Fruit fly (Drosophila melanogaster): ENCODE measurements around the gene CG14434.

dm6 chrX:6871746-6872145 is 4.8 kb upstream of the CG14434 start:
- TF ChIP-seq bab1 (GFP tag; optimal IDR thresholded peaks at IDR 0.05): no peak
- TF ChIP-seq CG33017 (tag; optimal IDR thresholded peaks at IDR 0.05): no peak
- no peak for TF ChIP-seq kay (GFP tag; ENCODE audit: borderline replicate concordance)
- TF ChIP-seq CG12768 (GFP tag; optimal IDR thresholded peaks at IDR 0.05): no peak
- TF ChIP-seq cnc (optimal IDR thresholded peaks at IDR 0.05): no peak

Measured in whole organism, adult.